Worm (Caenorhabditis elegans) whole organism, mixed stage, embryonic: ENCODE results near the gene clec-127.

ENCODE experiments used
- bed-3 ChIP-seq: fragments of 200-800 bp; sonication (Bioruptor generic); optimal IDR thresholded peaks from 3 replicates; lab custom pipeline; 2018; ENCODE audit warnings: mild to moderate bottlenecking, missing genetic modification characterization, moderate library complexity, missing compliant biosample characterization
- blmp-1 ChIP-seq: fragments of 150-350 bp; optimal IDR thresholded peaks from 2 replicates; lab custom pipeline; 2014; ENCODE audit warnings: missing biosample characterization, missing genetic modification characterization
- ceh-83 ChIP-seq: fragments of 200-800 bp; sonication (Bioruptor generic); optimal IDR thresholded peaks from 2 replicates; lab custom pipeline; 2018; ENCODE audit warnings: mild to moderate bottlenecking, missing genetic modification characterization, missing compliant biosample characterization
- ces-1 ChIP-seq: fragments of 150-350 bp; optimal IDR thresholded peaks from 2 replicates; lab custom pipeline; 2014; ENCODE audit warnings: missing biosample characterization, missing genetic modification reagents, missing genetic modification characterization
- cnd-1 ChIP-seq: fragments of 200-800 bp; sonication (Bioruptor generic); optimal IDR thresholded peaks from 2 replicates; lab custom pipeline; 2018; ENCODE audit warnings: mild to moderate bottlenecking, missing genetic modification characterization, missing compliant biosample characterization
- elt-3 ChIP-seq: fragments of 150-350 bp; optimal IDR thresholded peaks from 2 replicates; lab custom pipeline; 2014; ENCODE audit warnings: missing biosample characterization, missing genetic modification characterization
- flh-1 ChIP-seq: fragments of 200-800 bp; sonication (Bioruptor generic); optimal IDR thresholded peaks from 2 replicates; lab custom pipeline; 2018; ENCODE audit warnings: mild to moderate bottlenecking, missing genetic modification characterization, moderate library complexity, missing compliant biosample characterization
- lin-13 ChIP-seq: fragments of 150-350 bp; optimal IDR thresholded peaks from 2 replicates; lab custom pipeline; 2014; ENCODE audit warnings: missing biosample characterization, missing genetic modification characterization
- mep-1 ChIP-seq: fragments of 150-350 bp; optimal IDR thresholded peaks from 2 replicates; lab custom pipeline; 2017; ENCODE audit warnings: missing biosample characterization, missing genetic modification reagents, missing genetic modification characterization, inconsistent platforms
- unc-62 ChIP-seq: fragments of 150-350 bp; optimal IDR thresholded peaks from 2 replicates; lab custom pipeline; 2014; ENCODE audit warnings: missing biosample characterization, missing genetic modification reagents, missing genetic modification characterization
- zip-8 ChIP-seq: fragments of 150-350 bp; optimal IDR thresholded peaks from 2 replicates; lab custom pipeline; 2014; ENCODE audit warnings: missing biosample characterization, missing genetic modification characterization
- ztf-11 ChIP-seq: fragments of 150-350 bp; optimal IDR thresholded peaks from 2 replicates; lab custom pipeline; 2014; ENCODE audit warnings: missing biosample characterization, missing genetic modification characterization

ce11 chrII:3609764-3610163 lies 40.7 kb upstream of the clec-127 start, which contains the start of gene Y49F6A.5:
- TF ChIP-seq ceh-83 (GFP tag; lab: Kevin White, UChicago) (no peak), ztf-11 (no peak), unc-62 (GFP tag; lab: Kevin White, UChicago) (no peak), ces-1 (GFP tag; lab: Kevin White, UChicago) (no peak), lin-13 (tag; lab: Kevin White, UChicago) (no peak), elt-3 (no peak), bed-3 (no peak), blmp-1 (no peak), zip-8 (no peak), mep-1 (tag; lab: Kevin White, UChicago) (no peak), cnd-1 (tag; lab: Kevin White, UChicago) (no peak), flh-1 (GFP tag; lab: Kevin White, UChicago) (no peak)
